Worm (Caenorhabditis elegans) whole organism, L1 larva: ENCODE data around the gene hic-1.

Source experiments
- C16A3.4 ChIP-seq: fragments of 150-350 bp; optimal IDR thresholded peaks from 2 replicates; lab custom pipeline; 2014; ENCODE audit warnings: missing biosample characterization, missing genetic modification characterization
- F16B12.6 ChIP-seq: fragments of 150-350 bp; optimal IDR thresholded peaks from 2 replicates; lab custom pipeline; 2014; ENCODE audit warnings: missing biosample characterization, missing genetic modification characterization
- Y116A8C.19 ChIP-seq: sonication (generic microtip); optimal IDR thresholded peaks from 2 replicates; lab custom pipeline; 2016; ENCODE audit warnings: missing compliant biosample characterization, missing genetic modification characterization, borderline replicate concordance
- aha-1 ChIP-seq: fragments of 150-350 bp; optimal IDR thresholded peaks from 2 replicates; lab custom pipeline; 2014; ENCODE audit warnings: missing biosample characterization, missing genetic modification characterization
- ama-1 ChIP-seq: fragments of 150-350 bp; optimal IDR thresholded peaks from 2 replicates; lab custom pipeline; 2014
- ceh-63 ChIP-seq: fragments of 200-800 bp; sonication (Bioruptor generic); optimal IDR thresholded peaks from 2 replicates; lab custom pipeline; 2018; ENCODE audit warnings: mild to moderate bottlenecking, missing genetic modification characterization, missing compliant biosample characterization
- ceh-82 ChIP-seq, 3 experiments: fragments of 150-350 bp in 1 of 3; sonication (generic microtip) in 2 of 3; optimal IDR thresholded peaks; 2 replicates each; lab custom pipeline; 2014 to 2017; ENCODE audit warnings: missing biosample characterization in 3 of 3, missing genetic modification characterization in 3 of 3
- ceh-88 ChIP-seq: fragments of 200-800 bp; sonication (Bioruptor generic); IDR thresholded peaks from 2 replicates; pipeline ENCODE4 v1.3.6; 2022; ENCODE audit warnings: missing genetic modification characterization, missing compliant biosample characterization
- dsc-1 ChIP-seq: sonication (generic microtip); optimal IDR thresholded peaks from 2 replicates; lab custom pipeline; 2016; ENCODE audit warnings: mild to moderate bottlenecking, missing genetic modification characterization, missing compliant biosample characterization
- efl-1 ChIP-seq, 4 experiments: fragments of 150-350 bp; optimal IDR thresholded peaks in 3 of 4; peaks in 1 of 4; 1 replicate in 1 of 4; 2 replicates in 3 of 4; lab custom pipeline; 2014; ENCODE audit warnings: missing biosample characterization in 2 of 4, missing genetic modification characterization in 2 of 4, missing genetic modification reagents in 2 of 4
- egl-13 ChIP-seq: sonication (generic microtip); optimal IDR thresholded peaks from 2 replicates; lab custom pipeline; 2016; ENCODE audit warnings: missing genotype, missing genetic modification reagents, missing genetic modification characterization, missing compliant biosample characterization
- egl-27 ChIP-seq, 2 experiments: fragments of 150-350 bp in 1 of 2; sonication (generic microtip); optimal IDR thresholded peaks; 3 replicates each; lab custom pipeline; 2017 to 2018; ENCODE audit warnings: missing biosample characterization in 2 of 2, missing genetic modification characterization in 2 of 2, missing genetic modification reagents in 2 of 2
- ets-5 ChIP-seq: fragments of 200-800 bp; sonication (Bioruptor generic); IDR thresholded peaks from 2 replicates; pipeline ENCODE4 v1.3.6; 2022; ENCODE audit warnings: missing genetic modification characterization, missing compliant biosample characterization
- fkh-4 ChIP-seq: sonication (generic microtip); optimal IDR thresholded peaks from 2 replicates; lab custom pipeline; 2016; ENCODE audit warnings: missing compliant biosample characterization, missing genetic modification characterization, borderline replicate concordance
- fkh-8 ChIP-seq: sonication (generic microtip); optimal IDR thresholded peaks from 2 replicates; lab custom pipeline; 2016; ENCODE audit warnings: mild to moderate bottlenecking, missing genetic modification characterization, missing compliant biosample characterization
- grh-1 ChIP-seq: fragments of 200-800 bp; sonication (Bioruptor generic); IDR thresholded peaks from 2 replicates; pipeline ENCODE4 v1.3.6; 2022; ENCODE audit warnings: missing genetic modification reagents, missing genetic modification characterization, missing compliant biosample characterization
- isw-1 ChIP-seq: fragments of 200-800 bp; sonication (Bioruptor generic); IDR thresholded peaks from 2 replicates; pipeline ENCODE4 v1.3.6; 2022; ENCODE audit warnings: missing genetic modification characterization, missing compliant biosample characterization
- lin-13 ChIP-seq: fragments of 150-350 bp; optimal IDR thresholded peaks from 2 replicates; lab custom pipeline; 2014; ENCODE audit warnings: missing biosample characterization, missing genetic modification reagents, missing genetic modification characterization
- lin-14 ChIP-seq: fragments of 200-800 bp; sonication (Bioruptor generic); optimal IDR thresholded peaks from 2 replicates; lab custom pipeline; 2018; ENCODE audit warnings: mild to moderate bottlenecking, missing genetic modification characterization, moderate library complexity, missing compliant biosample characterization
- lin-35 ChIP-seq, 2 experiments: fragments of 150-350 bp; optimal IDR thresholded peaks; 2 replicates each; lab custom pipeline; 2014; ENCODE audit warnings: missing biosample characterization in 2 of 2, missing genetic modification characterization in 2 of 2, missing genetic modification reagents in 2 of 2
- lin-39 ChIP-seq: fragments of 150-350 bp; optimal IDR thresholded peaks from 2 replicates; lab custom pipeline; 2014; ENCODE audit warnings: missing biosample characterization, missing genetic modification reagents, missing genetic modification characterization
- lsy-2 ChIP-seq, 2 experiments: fragments of 150-350 bp; optimal IDR thresholded peaks; 2 replicates each; lab custom pipeline; 2014; ENCODE audit warnings: missing biosample characterization in 2 of 2, missing genetic modification characterization in 2 of 2
- mab-9 ChIP-seq: fragments of 200-800 bp; sonication (Bioruptor generic); IDR thresholded peaks from 2 replicates; pipeline ENCODE4 v1.3.6; 2022; ENCODE audit warnings: missing genetic modification reagents, missing genetic modification characterization, missing compliant biosample characterization
- mdl-1 ChIP-seq, 2 experiments: fragments of 150-350 bp; optimal IDR thresholded peaks; 2 replicates each; lab custom pipeline; 2014 to 2017; ENCODE audit warnings: missing biosample characterization in 2 of 2, missing genetic modification characterization in 2 of 2, inconsistent platforms in 1 of 2
- nhr-11 ChIP-seq: fragments of 150-350 bp; optimal IDR thresholded peaks from 2 replicates; lab custom pipeline; 2014; ENCODE audit warnings: missing biosample characterization, missing genetic modification characterization
- nhr-12 ChIP-seq: sonication (generic microtip); optimal IDR thresholded peaks from 2 replicates; lab custom pipeline; 2017; ENCODE audit warnings: missing biosample characterization, missing genetic modification characterization
- nhr-19 ChIP-seq: fragments of 200-800 bp; sonication (Bioruptor generic); conservative IDR thresholded peaks from 2 replicates; pipeline ENCODE4 v1.3.6; 2022; ENCODE audit warnings: missing genetic modification characterization, missing compliant biosample characterization
- nhr-237 ChIP-seq: fragments of 150-350 bp; optimal IDR thresholded peaks from 2 replicates; lab custom pipeline; 2014; ENCODE audit warnings: missing biosample characterization, missing genetic modification characterization
- nhr-28 ChIP-seq: fragments of 150-350 bp; optimal IDR thresholded peaks from 2 replicates; lab custom pipeline; 2014; ENCODE audit warnings: missing biosample characterization, missing genetic modification characterization
- nhr-47 ChIP-seq: sonication (generic microtip); optimal IDR thresholded peaks from 2 replicates; lab custom pipeline; 2016; ENCODE audit warnings: mild to moderate bottlenecking, missing genetic modification characterization, moderate library complexity, missing compliant biosample characterization
- nhr-76 ChIP-seq: sonication (generic microtip); optimal IDR thresholded peaks from 2 replicates; lab custom pipeline; 2017; ENCODE audit warnings: missing biosample characterization, missing genetic modification characterization
- nhr-84 ChIP-seq: sonication (generic microtip); optimal IDR thresholded peaks from 2 replicates; lab custom pipeline; 2017; ENCODE audit warnings: missing biosample characterization, missing genetic modification characterization
- nhr-85 ChIP-seq: sonication (generic microtip); peaks from one replicate; lab custom pipeline; 2016; ENCODE audit warnings: missing genetic modification characterization, inconsistent platforms, missing compliant biosample characterization
- pag-3 ChIP-seq: sonication (generic microtip); optimal IDR thresholded peaks from 2 replicates; lab custom pipeline; 2017; ENCODE audit warnings: missing genetic modification characterization, mild to moderate bottlenecking, missing compliant biosample characterization, antibody characterized with exemption, borderline replicate concordance; ENCODE audit not compliant: insufficient read depth
- skn-1 ChIP-seq: fragments of 150-350 bp; optimal IDR thresholded peaks from 2 replicates; lab custom pipeline; 2014; ENCODE audit warnings: missing biosample characterization, missing genetic modification characterization
- snu-23 ChIP-seq: sonication (generic microtip); optimal IDR thresholded peaks from 2 replicates; lab custom pipeline; 2016; ENCODE audit warnings: missing genetic modification characterization, missing compliant biosample characterization
- sox-4 ChIP-seq: sonication (generic microtip); optimal IDR thresholded peaks from 2 replicates; lab custom pipeline; 2016; ENCODE audit warnings: missing genetic modification characterization, missing compliant biosample characterization
- sptf-1 ChIP-seq: fragments of 150-350 bp; optimal IDR thresholded peaks from 2 replicates; lab custom pipeline; 2014; ENCODE audit warnings: missing biosample characterization, missing genetic modification characterization
- sup-37 ChIP-seq: fragments of 200-800 bp; sonication (Bioruptor generic); optimal IDR thresholded peaks from 2 replicates; lab custom pipeline; 2018; ENCODE audit warnings: mild to moderate bottlenecking, missing genetic modification characterization, missing compliant biosample characterization
- swsn-7 ChIP-seq: sonication (generic microtip); optimal IDR thresholded peaks from 2 replicates; lab custom pipeline; 2016; ENCODE audit warnings: missing genetic modification characterization, missing compliant biosample characterization
- tbx-2 ChIP-seq: sonication (generic microtip); optimal IDR thresholded peaks from 2 replicates; lab custom pipeline; 2016; ENCODE audit warnings: missing genetic modification characterization, missing compliant biosample characterization
- vab-15 ChIP-seq: sonication (generic microtip); optimal IDR thresholded peaks from 2 replicates; lab custom pipeline; 2017; ENCODE audit warnings: missing genotype, mild to moderate bottlenecking, missing genetic modification characterization, missing compliant biosample characterization
- zip-4 ChIP-seq: fragments of 200-800 bp; sonication (Bioruptor generic); optimal IDR thresholded peaks from 2 replicates; lab custom pipeline; 2018; ENCODE audit warnings: mild to moderate bottlenecking, missing genetic modification characterization, moderate library complexity, missing compliant biosample characterization
- ztf-11 ChIP-seq, 2 experiments: sonication (generic microtip); optimal IDR thresholded peaks; 2 replicates each; lab custom pipeline; 2016 to 2017; ENCODE audit warnings: missing genetic modification characterization in 2 of 2, missing biosample characterization in 1 of 2, missing compliant biosample characterization in 1 of 2

The hic-1 gene

ce11 chrX:6569624-6570023 is 29.0 kb downstream of the hic-1 start, which contains the start of gene dop-3:
Gene dop-3, minus strand, starts transcription at chrX:6569724.
- TF ChIP-seq nhr-12 (tag; lab: Kevin White, UChicago), result no peak
- TF ChIP-seq fkh-8 (tag; lab: Kevin White, UChicago), result no peak
- TF ChIP-seq lin-39 (tag; lab: Kevin White, UChicago), result no peak
- no peak for TF ChIP-seq pag-3 (tag; lab: Kevin White, UChicago)
- no peak for TF ChIP-seq snu-23 (GFP tag; lab: Kevin White, UChicago)
- TF ChIP-seq lsy-2 (tag; optimal IDR thresholded peaks at IDR 0.05; lab: Kevin White, UChicago), result no peak
- no peak for TF ChIP-seq ceh-88 (GFP tag; lab: Robert Waterston, UW)
- TF ChIP-seq grh-1, result no peak
- no peak for TF ChIP-seq fkh-4 (tag; lab: Kevin White, UChicago)
- TF ChIP-seq lin-35 (GFP tag; optimal IDR thresholded peaks at IDR 0.05; lab: Kevin White, UChicago), result no peak
- TF ChIP-seq lin-13, result no peak
- no peak for TF ChIP-seq nhr-85
- no peak for TF ChIP-seq C16A3.4
- no peak for TF ChIP-seq skn-1
- no peak for TF ChIP-seq aha-1
- TF ChIP-seq nhr-237, result no peak
- no peak for TF ChIP-seq lin-14 (GFP tag; lab: Kevin White, UChicago)
- TF ChIP-seq tbx-2 (tag; lab: Kevin White, UChicago), result no peak

ce11 chrX:6562378-6562856 is 36.2 kb downstream of the hic-1 start, which contains the start of gene aaim-1:
Gene aaim-1, minus strand, starts transcription at chrX:6562428.
- TF ChIP-seq sptf-1 (tag; lab: Kevin White, UChicago) (no peak), efl-1 (optimal IDR thresholded peaks at IDR 0.05; lab: Kevin White, UChicago) (no peak), efl-1 (GFP tag; optimal IDR thresholded peaks at IDR 0.05 in 1 of 2; lab: Kevin White, UChicago) (no peak), snu-23 (GFP tag; lab: Kevin White, UChicago) (no peak), F16B12.6 (tag; lab: Kevin White, UChicago) (no peak), isw-1 (GFP tag; lab: Robert Waterston, UW) (no peak), nhr-85 (no peak), nhr-47 (tag; lab: Kevin White, UChicago) (no peak), lin-13 (no peak), mab-9 (GFP tag; lab: Robert Waterston, UW) (no peak), egl-27 (tag; optimal IDR thresholded peaks at IDR 0.05; lab: Kevin White, UChicago) (no peak), dsc-1 (tag; lab: Kevin White, UChicago) (no peak), vab-15 (no peak)

- TF ChIP-seq mdl-1 (tag; optimal IDR thresholded peaks at IDR 0.05; lab: Kevin White, UChicago) (no peak), egl-27 (tag; optimal IDR thresholded peaks at IDR 0.05; lab: Kevin White, UChicago) (no peak), grh-1 (no peak), egl-13 (tag; lab: Kevin White, UChicago) (no peak), skn-1 (no peak), fkh-8 (tag; lab: Kevin White, UChicago) (no peak), lsy-2 (tag; optimal IDR thresholded peaks at IDR 0.05; lab: Kevin White, UChicago) (no peak), swsn-7 (tag; lab: Kevin White, UChicago) (no peak), nhr-19 (GFP tag; lab: Robert Waterston, UW) (no peak), ceh-63 (GFP tag; lab: Kevin White, UChicago) (no peak), zip-4 (no peak), sup-37 (GFP tag; lab: Kevin White, UChicago) (no peak), Y116A8C.19 (no peak)
Observed at ce11 chrX:6560495-6560894, 38.1 kb downstream of the hic-1 start.

- TF ChIP-seq nhr-76 (tag; lab: Kevin White, UChicago) (no peak), nhr-85 (no peak), ztf-11 (tag; optimal IDR thresholded peaks at IDR 0.05; lab: Kevin White, UChicago) (no peak), mab-9 (GFP tag; lab: Robert Waterston, UW) (no peak), mdl-1 (tag; optimal IDR thresholded peaks at IDR 0.05; lab: Kevin White, UChicago) (no peak), nhr-237 (no peak), nhr-84 (no peak), egl-13 (tag; lab: Kevin White, UChicago) (no peak), ets-5 (GFP tag; lab: Robert Waterston, UW) (no peak), ama-1 (lab: Kevin White, UChicago) (no peak), grh-1 (no peak), nhr-11 (tag; lab: Kevin White, UChicago) (no peak), nhr-28 (tag; lab: Kevin White, UChicago) (no peak), ceh-82 (tag; optimal IDR thresholded peaks at IDR 0.05; lab: Kevin White, UChicago) (no peak), lin-13 (no peak), sox-4 (no peak)
Observed at ce11 chrX:6553634-6554033, 45.0 kb downstream of the hic-1 start.
